Fruit fly (Drosophila melanogaster): ENCODE results near the gene Tpl94D.

DNA sequence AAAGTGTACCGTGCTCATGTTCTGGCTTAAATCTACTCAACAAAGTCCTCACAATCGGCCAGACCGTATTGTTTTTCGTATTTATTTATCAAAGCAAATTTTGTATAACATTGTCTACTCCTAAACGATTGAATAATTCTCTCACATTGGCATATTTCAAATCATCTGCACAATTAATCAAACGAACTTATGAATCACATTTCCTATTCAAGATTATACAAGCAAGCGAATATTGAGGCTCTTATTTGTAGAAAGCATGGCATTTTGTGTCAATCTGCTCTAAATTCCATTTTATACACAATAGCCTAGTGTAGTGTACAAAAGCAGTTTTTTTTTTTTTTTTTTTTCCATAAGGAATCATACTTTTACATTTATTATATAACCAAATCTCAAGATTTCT, at the start of gene Tpl94D:
- no peak for TF ChIP-seq Blimp-1 (GFP tag; optimal IDR thresholded peaks at IDR 0.05)
- no peak for TF ChIP-seq D19A (tag; optimal IDR thresholded peaks at IDR 0.05)
- TF ChIP-seq phol (tag; optimal IDR thresholded peaks at IDR 0.05) = no peak
- TF ChIP-seq gem (tag; optimal IDR thresholded peaks at IDR 0.05) = no peak
- TF ChIP-seq fu2 (GFP tag; optimal IDR thresholded peaks at IDR 0.05) = no peak
- no peak for TF ChIP-seq CG7271 (tag; optimal IDR thresholded peaks at IDR 0.05)
- TF ChIP-seq inv (GFP tag; IDR thresholded peaks at IDR 0.05; ENCODE audit: partially characterized antibody) = no peak
- TF ChIP-seq Side (GFP tag; optimal IDR thresholded peaks at IDR 0.05) = no peak
- no peak for TF ChIP-seq psq (GFP tag; optimal IDR thresholded peaks at IDR 0.05)
- TF ChIP-seq Opbp (GFP tag; IDR thresholded peaks at IDR 0.05; ENCODE audit: partially characterized antibody) = no peak
- no peak for TF ChIP-seq CG18619 (GFP tag; optimal IDR thresholded peaks at IDR 0.05)
- no peak for TF ChIP-seq CTCF (GFP tag; optimal IDR thresholded peaks at IDR 0.05)
- no peak for TF ChIP-seq Ravus (GFP tag; IDR thresholded peaks at IDR 0.05)
- no peak for TF ChIP-seq p53 (GFP tag; optimal IDR thresholded peaks at IDR 0.05)

Data from whole organism, embryonic.